Fruit fly (Drosophila melanogaster): ENCODE results near the gene Smn.

Smn gene

dm6 chr3L:16584074-16584578 is 2.8 kb upstream of the Smn start, which contains the start of gene UQCR-C2 (continued):
- TF ChIP-seq inv (GFP tag; IDR thresholded peaks at IDR 0.05; ENCODE audit: partially characterized antibody) (no peak), cato (GFP tag; optimal IDR thresholded peaks at IDR 0.05; ENCODE audit: borderline replicate concordance) (no peak), Gsc (GFP tag; IDR thresholded peaks at IDR 0.05) (no peak), HLH4C (GFP tag; IDR thresholded peaks at IDR 0.05; ENCODE audit: partially characterized antibody) (no peak), CG11456 (GFP tag; IDR thresholded peaks at IDR 0.05) (no peak), zfh2 (GFP tag; optimal IDR thresholded peaks at IDR 0.05) (no peak), CG8388 (GFP tag; optimal IDR thresholded peaks at IDR 0.05) (no peak), Ptx1 (GFP tag; IDR thresholded peaks at IDR 0.05) (no peak), CG1647 (GFP tag; optimal IDR thresholded peaks at IDR 0.05) (no peak), Optix (GFP tag; IDR thresholded peaks at IDR 0.05) (no peak), luna (GFP tag; optimal IDR thresholded peaks at IDR 0.05) (no peak), chinmo (GFP tag; IDR thresholded peaks at IDR 0.05; ENCODE audit: partially characterized antibody) (0 out of 4 replicates have a peak, but pooled peaks have one; percentile 28), Bgb (GFP tag; IDR thresholded peaks at IDR 0.05; ENCODE audit: partially characterized antibody) (peak; percentile 39), Hsf (GFP tag; optimal IDR thresholded peaks at IDR 0.05) (no peak), CG3726 (GFP tag; IDR thresholded peaks at IDR 0.05) (no peak), Deaf1 (tag; optimal IDR thresholded peaks at IDR 0.05) (no peak), salm (tag; optimal IDR thresholded peaks at IDR 0.05) (no peak), CG15011 (GFP tag; optimal IDR thresholded peaks at IDR 0.05) (no peak), cad (GFP tag; optimal IDR thresholded peaks at IDR 0.05) (no peak), gt (GFP tag; IDR thresholded peaks at IDR 0.05) (no peak), abd-A (tag; optimal IDR thresholded peaks at IDR 0.05) (no peak), CG7745 (tag; optimal IDR thresholded peaks at IDR 0.05) (no peak), Dref (GFP tag; IDR thresholded peaks at IDR 0.05) (peak; percentile 37), Spps (tag; optimal IDR thresholded peaks at IDR 0.05) (no peak), sima (GFP tag; optimal IDR thresholded peaks at IDR 0.05) (no peak), Mad (GFP tag; optimal IDR thresholded peaks at IDR 0.05) (no peak), E2f2 (GFP tag; IDR thresholded peaks at IDR 0.05) (peak; percentile 63), lmd (GFP tag; IDR thresholded peaks at IDR 0.05) (0 out of 2 replicates have a peak, but pooled peaks have one; percentile 6), Side (GFP tag; optimal IDR thresholded peaks at IDR 0.05) (peak; percentile 1), Ets97D (GFP tag; optimal IDR thresholded peaks at IDR 0.05) (peak; percentile 60), bigmax (GFP tag; optimal IDR thresholded peaks at IDR 0.05) (peak; percentile 86), H15 (GFP tag; IDR thresholded peaks at IDR 0.05) (no peak), CG6175 (GFP tag; IDR thresholded peaks at IDR 0.05) (no peak), CG13424 (tag; optimal IDR thresholded peaks at IDR 0.05) (peak; percentile 14), trh (GFP tag; optimal IDR thresholded peaks at IDR 0.05) (no peak), amos (GFP tag; IDR thresholded peaks at IDR 0.05; ENCODE audit: partially characterized antibody) (peak; percentile 30; the same call in 1 of the 2 replicates), dimm (GFP tag; IDR thresholded peaks at IDR 0.05) (no peak), CG10267 (tag; optimal IDR thresholded peaks at IDR 0.05) (peak; percentile 55), MBD-R2 (GFP tag; IDR thresholded peaks at IDR 0.05) (peak; percentile 86), CG30431 (GFP tag; optimal IDR thresholded peaks at IDR 0.05) (no peak), ara (GFP tag; IDR thresholded peaks at IDR 0.05) (no peak), fd3F (GFP tag; optimal IDR thresholded peaks at IDR 0.05) (no peak), CG18476 (GFP tag; optimal IDR thresholded peaks at IDR 0.05) (no peak), CG11247 (GFP tag; IDR thresholded peaks at IDR 0.05) (no peak), fd102C (GFP tag; optimal IDR thresholded peaks at IDR 0.05) (no peak), CG14050 (GFP tag; IDR thresholded peaks at IDR 0.05) (no peak), gcm2 (GFP tag; optimal IDR thresholded peaks at IDR 0.05) (no peak), vfl (GFP tag; optimal IDR thresholded peaks at IDR 0.05) (no peak), Blimp-1 (GFP tag; optimal IDR thresholded peaks at IDR 0.05) (no peak), pzg (GFP tag; optimal IDR thresholded peaks at IDR 0.05) (peak; percentile 93), pum (GFP tag; optimal IDR thresholded peaks at IDR 0.05) (no peak), jigr1 (GFP tag; IDR thresholded peaks at IDR 0.05) (no peak)

Data from whole organism, embryonic.